Worm (Caenorhabditis elegans) whole organism, L3 larva: Measurements from ENCODE around the gene C28D4.8.

Source experiments
- R02D3.7 ChIP-seq: fragments of 150-350 bp; optimal IDR thresholded peaks from 2 replicates; lab custom pipeline; 2014; ENCODE audit warnings: missing biosample characterization, missing genetic modification characterization
- lin-39 ChIP-seq: fragments of 150-350 bp; optimal IDR thresholded peaks from 2 replicates; lab custom pipeline; 2018; ENCODE audit warnings: missing biosample characterization, missing genetic modification reagents, missing genetic modification characterization
- nhr-11 ChIP-seq: fragments of 150-350 bp; optimal IDR thresholded peaks from 2 replicates; lab custom pipeline; 2014; ENCODE audit warnings: missing biosample characterization, missing genetic modification characterization
- nhr-76 ChIP-seq: fragments of 150-350 bp; sonication (generic microtip); optimal IDR thresholded peaks from 5 replicates; lab custom pipeline; 2014; ENCODE audit warnings: missing biosample characterization, missing genetic modification characterization
- pha-4 ChIP-seq: fragments of 150-350 bp; optimal IDR thresholded peaks from 2 replicates; lab custom pipeline; 2014; ENCODE audit warnings: missing biosample characterization, missing genetic modification reagents, missing genetic modification characterization
- unc-39 ChIP-seq: sonication (generic microtip); optimal IDR thresholded peaks from 4 replicates; lab custom pipeline; 2017; ENCODE audit warnings: missing biosample characterization, missing genetic modification characterization
- zag-1 ChIP-seq: fragments of 150-350 bp; optimal IDR thresholded peaks from 2 replicates; lab custom pipeline; 2014; ENCODE audit warnings: missing biosample characterization, missing genetic modification characterization
- ztf-11 ChIP-seq: fragments of 150-350 bp; optimal IDR thresholded peaks from 2 replicates; lab custom pipeline; 2014; ENCODE audit warnings: missing biosample characterization, missing genetic modification characterization

DNA sequence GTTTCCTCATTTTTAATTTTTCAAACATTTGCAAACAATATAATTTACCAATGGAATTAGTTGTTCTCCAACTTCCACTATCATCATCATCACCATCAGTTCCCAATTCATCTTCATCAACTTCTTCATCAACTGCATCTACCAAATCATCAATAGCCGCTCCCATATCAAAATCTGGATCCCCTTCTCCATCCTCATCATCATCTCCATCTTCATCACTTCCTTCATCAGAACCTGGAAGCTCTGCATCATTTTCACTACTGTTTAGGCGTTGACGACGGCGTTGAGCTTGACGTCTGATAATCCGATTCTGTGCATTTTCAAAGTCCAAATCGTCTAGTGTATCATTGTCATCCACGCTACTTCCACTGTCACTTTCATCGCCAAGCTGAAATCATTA lies 50.4 kb downstream of the C28D4.8 start:
- TF ChIP-seq nhr-76 (tag; lab: Kevin White, UChicago): no peak
- no peak for TF ChIP-seq R02D3.7 (tag; lab: Kevin White, UChicago)
- no peak for TF ChIP-seq zag-1 (tag; lab: Kevin White, UChicago)
- TF ChIP-seq ztf-11 (tag; lab: Kevin White, UChicago): no peak
- TF ChIP-seq nhr-11: no peak
- TF ChIP-seq pha-4 (tag; lab: Kevin White, UChicago): no peak
- no peak for TF ChIP-seq lin-39 (tag; lab: Kevin White, UChicago)
- no peak for TF ChIP-seq unc-39 (tag; lab: Kevin White, UChicago)
